Fruit fly (Drosophila melanogaster): Measurements from ENCODE around the gene CG6686.

CG6686 gene

dm6 chr2L:12011682-12012655 lies 24.1 kb upstream of the CG6686 start (continued):
- TF ChIP-seq Xrp1 (GFP tag; IDR thresholded peaks at IDR 0.05): no peak
- peak; percentile 86 for TF ChIP-seq CG6765 (GFP tag; optimal IDR thresholded peaks at IDR 0.05)
- TF ChIP-seq Kr (GFP tag; optimal IDR thresholded peaks at IDR 0.05): peak; percentile 92
- TF ChIP-seq CG17359 (tag; optimal IDR thresholded peaks at IDR 0.05): peak; percentile 73
- peak; percentile 69 for TF ChIP-seq Hand (GFP tag; optimal IDR thresholded peaks at IDR 0.05)
- TF ChIP-seq Abd-B (GFP tag; optimal IDR thresholded peaks at IDR 0.05): peak; percentile 56
- TF ChIP-seq Mad (GFP tag; optimal IDR thresholded peaks at IDR 0.05): peak; percentile 80
- peak in 1 of 2 experiments; percentile 52 for TF ChIP-seq crp (GFP tag; optimal IDR thresholded peaks at IDR 0.05)
- TF ChIP-seq CG12744 (GFP tag; optimal IDR thresholded peaks at IDR 0.05): peak; percentile 63
- TF ChIP-seq ATbp (GFP tag; optimal IDR thresholded peaks at IDR 0.05): peak; percentile 66
- peak; percentile 94 for TF ChIP-seq stwl (tag; optimal IDR thresholded peaks at IDR 0.05)
- TF ChIP-seq peb (GFP tag; IDR thresholded peaks at IDR 0.05): no peak
- TF ChIP-seq CG13123 (GFP tag; optimal IDR thresholded peaks at IDR 0.05): no peak
- no peak for TF ChIP-seq B-H1 (GFP tag; IDR thresholded peaks at IDR 0.05)
- peak; percentile 90 for TF ChIP-seq Fer1 (GFP tag; optimal IDR thresholded peaks at IDR 0.05)
- TF ChIP-seq Lhr (GFP tag; optimal IDR thresholded peaks at IDR 0.05): peak; percentile 98
- TF ChIP-seq crol (GFP tag; IDR thresholded peaks at IDR 0.05): no peak
- TF ChIP-seq CG6254 (GFP tag; optimal IDR thresholded peaks at IDR 0.05): peak; percentile 59
- peak; percentile 65 for TF ChIP-seq gem (tag; optimal IDR thresholded peaks at IDR 0.05)
- TF ChIP-seq CG7839 (tag; optimal IDR thresholded peaks at IDR 0.05): peak; percentile 60
- no peak for TF ChIP-seq chm (GFP tag; IDR thresholded peaks at IDR 0.05)
- TF ChIP-seq vvl (GFP tag; IDR thresholded peaks at IDR 0.05): no peak
- no peak for TF ChIP-seq CG30020 (tag; optimal IDR thresholded peaks at IDR 0.05)
- peak; percentile 52 for TF ChIP-seq fd64A (GFP tag; optimal IDR thresholded peaks at IDR 0.05)
- no peak for TF ChIP-seq ro (GFP tag; IDR thresholded peaks at IDR 0.05)
- TF ChIP-seq CG15601 (tag; optimal IDR thresholded peaks at IDR 0.05): peak; percentile 72
- TF ChIP-seq cato (GFP tag; optimal IDR thresholded peaks at IDR 0.05; ENCODE audit: borderline replicate concordance): no peak
- peak; percentile 86 for TF ChIP-seq lilli (GFP tag; optimal IDR thresholded peaks at IDR 0.05)
- TF ChIP-seq CG33213 (GFP tag; optimal IDR thresholded peaks at IDR 0.05): peak; percentile 91
- no peak for TF ChIP-seq vnd (GFP tag; IDR thresholded peaks at IDR 0.05; ENCODE audit: partially characterized antibody)
- peak; percentile 20 for TF ChIP-seq kay (GFP tag; optimal IDR thresholded peaks at IDR 0.05)
- TF ChIP-seq CG31441 (GFP tag; IDR thresholded peaks at IDR 0.05): no peak
- peak; percentile 30 for TF ChIP-seq emc (GFP tag; optimal IDR thresholded peaks at IDR 0.05)
- peak; percentile 81 for TF ChIP-seq caup (GFP tag; optimal IDR thresholded peaks at IDR 0.05; ENCODE audit: severe bottlenecking)
- no peak for TF ChIP-seq Taf1 (GFP tag; IDR thresholded peaks at IDR 0.05)
- no peak for TF ChIP-seq psq (GFP tag; optimal IDR thresholded peaks at IDR 0.05)
- TF ChIP-seq Fer2 (tag; optimal IDR thresholded peaks at IDR 0.05): peak; percentile 23
- TF ChIP-seq phol (tag; optimal IDR thresholded peaks at IDR 0.05): peak; percentile 58
- no peak for TF ChIP-seq CG4282 (GFP tag; optimal IDR thresholded peaks at IDR 0.05)
- TF ChIP-seq Hr78 (GFP tag; optimal IDR thresholded peaks at IDR 0.05): peak in 1 of 2 experiments; percentile 93
- peak; percentile 44 for TF ChIP-seq CG13296 (GFP tag; optimal IDR thresholded peaks at IDR 0.05)
- TF ChIP-seq gcm (GFP tag; optimal IDR thresholded peaks at IDR 0.05): peak; percentile 77
- peak; percentile 37 for TF ChIP-seq Oli (tag; optimal IDR thresholded peaks at IDR 0.05)
- TF ChIP-seq CG9797 (GFP tag; optimal IDR thresholded peaks at IDR 0.05): peak; percentile 22
- peak; percentile 51 for TF ChIP-seq tap (tag; optimal IDR thresholded peaks at IDR 0.05)
- TF ChIP-seq CG10274 (GFP tag; optimal IDR thresholded peaks at IDR 0.05): peak; percentile 48
- peak; percentile 57 for TF ChIP-seq eyg (GFP tag; optimal IDR thresholded peaks at IDR 0.05)

Data from whole organism, embryonic.